Worm (Caenorhabditis elegans) whole organism, mixed stage, embryonic: ENCODE data around the gene srh-167.

ENCODE experiments used
- blmp-1 ChIP-seq: fragments of 150-350 bp; optimal IDR thresholded peaks from 2 replicates; lab custom pipeline; 2014; ENCODE audit warnings: missing biosample characterization, missing genetic modification characterization
- drap-1 ChIP-seq: fragments of 200-800 bp; sonication (Bioruptor generic); optimal IDR thresholded peaks from 3 replicates; lab custom pipeline; 2018; ENCODE audit warnings: mild to moderate bottlenecking, missing genetic modification characterization, missing compliant biosample characterization
- elt-1 ChIP-seq: sonication (generic microtip); optimal IDR thresholded peaks from 2 replicates; lab custom pipeline; 2017; ENCODE audit warnings: missing genetic modification characterization, mild to moderate bottlenecking, missing compliant biosample characterization, antibody characterized with exemption, moderate library complexity, borderline replicate concordance; ENCODE audit not compliant: insufficient read depth
- lin-13 ChIP-seq: fragments of 150-350 bp; optimal IDR thresholded peaks from 2 replicates; lab custom pipeline; 2014; ENCODE audit warnings: missing biosample characterization, missing genetic modification characterization
- mep-1 ChIP-seq: fragments of 150-350 bp; optimal IDR thresholded peaks from 2 replicates; lab custom pipeline; 2017; ENCODE audit warnings: missing biosample characterization, missing genetic modification reagents, missing genetic modification characterization, inconsistent platforms
- mls-2 ChIP-seq: sonication (generic microtip); optimal IDR thresholded peaks from 2 replicates; lab custom pipeline; 2016; ENCODE audit warnings: mild to moderate bottlenecking, missing genetic modification characterization, moderate library complexity, missing compliant biosample characterization
- snpc-4 ChIP-seq: fragments of 150-350 bp; optimal IDR thresholded peaks from 2 replicates; lab custom pipeline; 2014; ENCODE audit warnings: missing biosample characterization, missing genetic modification characterization
- unc-39 ChIP-seq: fragments of 150-350 bp; optimal IDR thresholded peaks from 2 replicates; lab custom pipeline; 2014; ENCODE audit warnings: missing biosample characterization, missing genetic modification characterization
- unc-62 ChIP-seq: fragments of 150-350 bp; optimal IDR thresholded peaks from 2 replicates; lab custom pipeline; 2014; ENCODE audit warnings: missing biosample characterization, missing genetic modification reagents, missing genetic modification characterization
- ztf-11 ChIP-seq: fragments of 150-350 bp; optimal IDR thresholded peaks from 2 replicates; lab custom pipeline; 2014; ENCODE audit warnings: missing biosample characterization, missing genetic modification characterization

ce11 chrV:16346406-16347108 lies 13.0 kb downstream of the srh-167 start, which contains the start of the genes W08G11.5 and W08G11.1:
- TF ChIP-seq unc-62 (no peak), mep-1 (tag; lab: Kevin White, UChicago) (no peak), ztf-11 (tag; lab: Kevin White, UChicago) (no peak), mls-2 (no peak), unc-39 (tag; lab: Kevin White, UChicago) (no peak), blmp-1 (tag; lab: Kevin White, UChicago) (no peak), snpc-4 (no peak), elt-1 (tag; lab: Kevin White, UChicago) (no peak), drap-1 (no peak), lin-13 (no peak)
